Fruit fly (Drosophila melanogaster) whole organism: ENCODE data around the gene CG13449.

Experiments used
- CG8478 ChIP-seq: fragments of >200 bp; optimal IDR thresholded peaks from 2 replicates; lab custom pipeline; 2018; ENCODE audit warnings: inconsistent platforms
- Dll ChIP-seq: fragments of >200 bp; optimal IDR thresholded peaks from 2 replicates; lab custom pipeline; 2017
- EcR ChIP-seq, 2 experiments: fragments of >200 bp; optimal IDR thresholded peaks; 2 replicates each; lab custom pipeline; 2017; ENCODE audit warnings: missing biosample characterization in 2 of 2, missing genetic modification characterization in 2 of 2, missing genetic modification reagents in 2 of 2
- pan ChIP-seq: fragments of >200 bp; optimal IDR thresholded peaks from 2 replicates; lab custom pipeline; 2017
- psq ChIP-seq: fragments of >200 bp; optimal IDR thresholded peaks from 2 replicates; lab custom pipeline; 2017
- usp ChIP-seq: fragments of >200 bp; optimal IDR thresholded peaks from 2 replicates; lab custom pipeline; 2017; ENCODE audit warnings: missing biosample characterization, missing genetic modification characterization, mixed read lengths

The CG13449 gene

dm6 chr3L:15566484-15566955, 46.1 kb downstream of the CG13449 start:
- TF ChIP-seq pan (lab: Kevin White, UChicago) (no peak), EcR (GFP tag; optimal IDR thresholded peaks at IDR 0.05; lab: Kevin White, UChicago) (no peak), CG8478 (no peak), usp (GFP tag; lab: Kevin White, UChicago) (no peak), Dll (lab: Kevin White, UChicago) (no peak), psq (lab: Kevin White, UChicago) (no peak)

- TF ChIP-seq CG8478 (peak; percentile 38), EcR (GFP tag; optimal IDR thresholded peaks at IDR 0.05; lab: Kevin White, UChicago) (no peak), usp (GFP tag; lab: Kevin White, UChicago) (no peak)
These were observed 46.7 kb downstream of the CG13449 start, which contains the start of gene dop for dm6 chr3L:15565829-15566433. dop (plus strand) TSS chr3L:15566013.

dm6 chr3L:15563851-15564106, 48.8 kb downstream of the CG13449 start:
- TF ChIP-seq pan (lab: Kevin White, UChicago): no peak
- no peak for TF ChIP-seq EcR (GFP tag; optimal IDR thresholded peaks at IDR 0.05; lab: Kevin White, UChicago)
- TF ChIP-seq psq (lab: Kevin White, UChicago): no peak
- TF ChIP-seq Dll (lab: Kevin White, UChicago): no peak
- TF ChIP-seq usp (GFP tag; lab: Kevin White, UChicago): no peak
- no peak for TF ChIP-seq CG8478

- TF ChIP-seq pan (lab: Kevin White, UChicago) (no peak), usp (GFP tag; lab: Kevin White, UChicago) (no peak), psq (lab: Kevin White, UChicago) (no peak), CG8478 (no peak), EcR (GFP tag; optimal IDR thresholded peaks at IDR 0.05; lab: Kevin White, UChicago) (no peak), Dll (lab: Kevin White, UChicago) (no peak)
These were observed 49.4 kb downstream of the CG13449 start, which contains the start of the genes CG7739 and SCCRO for dm6 chr3L:15563058-15563850. CG7739 (minus strand) TSS chr3L:15563065. SCCRO (plus strand) TSS chr3L:15563427.

DNA sequence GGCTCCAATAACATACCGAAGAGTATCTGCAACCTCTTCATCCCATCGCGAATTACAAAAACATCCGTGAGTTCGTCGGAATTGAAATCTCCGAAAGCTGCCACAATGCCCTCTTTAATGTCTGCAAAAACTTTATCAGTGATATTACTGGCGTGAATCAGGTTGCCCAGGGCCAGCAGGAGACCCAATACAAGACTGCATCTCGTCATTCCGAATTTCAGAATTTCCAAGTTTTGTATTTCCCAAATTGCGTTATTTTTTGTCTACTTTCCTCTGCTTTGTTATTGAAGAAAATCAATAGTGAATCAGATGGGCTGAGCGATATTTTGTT, 49.9 kb downstream of the CG13449 start:
- no peak for TF ChIP-seq CG8478
- no peak for TF ChIP-seq psq (lab: Kevin White, UChicago)
- TF ChIP-seq pan (lab: Kevin White, UChicago): no peak
- TF ChIP-seq usp (GFP tag; lab: Kevin White, UChicago): no peak
- no peak for TF ChIP-seq Dll (lab: Kevin White, UChicago)
- TF ChIP-seq EcR (GFP tag; optimal IDR thresholded peaks at IDR 0.05; lab: Kevin White, UChicago): no peak
